Worm (Caenorhabditis elegans) whole organism, L4 larva: Measurements from ENCODE around the gene T01G5.6.

Experiments
- ama-1 ChIP-seq: fragments of 150-350 bp; optimal IDR thresholded peaks from 2 replicates; lab custom pipeline; 2014; ENCODE audit warnings: inconsistent platforms, mixed read lengths
- ces-1 ChIP-seq: fragments of 150-350 bp; sonication (generic microtip); optimal IDR thresholded peaks from 4 replicates; lab custom pipeline; 2014; ENCODE audit warnings: missing biosample characterization, missing genetic modification reagents, missing genetic modification characterization
- jun-1 ChIP-seq: fragments of 150-350 bp; optimal IDR thresholded peaks from 2 replicates; lab custom pipeline; 2014; ENCODE audit warnings: missing biosample characterization, missing genetic modification reagents, missing genetic modification characterization
- lin-29 ChIP-seq: fragments of 200-800 bp; sonication (Bioruptor generic); IDR thresholded peaks from 2 replicates; pipeline ENCODE4 v1.3.6; 2022; ENCODE audit warnings: missing genetic modification reagents, missing genetic modification characterization, missing compliant biosample characterization
- nhr-11 ChIP-seq: fragments of 150-350 bp; optimal IDR thresholded peaks from 2 replicates; lab custom pipeline; 2014; ENCODE audit warnings: missing biosample characterization, missing genetic modification characterization
- nhr-237 ChIP-seq: sonication (generic microtip); optimal IDR thresholded peaks from 2 replicates; lab custom pipeline; 2017; ENCODE audit warnings: missing biosample characterization, missing genetic modification characterization
- nhr-25 ChIP-seq: sonication (generic microtip); optimal IDR thresholded peaks from 2 replicates; lab custom pipeline; 2017; ENCODE audit warnings: missing genetic modification characterization, mild to moderate bottlenecking, missing compliant biosample characterization, antibody characterized with exemption, moderate library complexity, borderline replicate concordance; ENCODE audit not compliant: insufficient read depth
- nhr-28 ChIP-seq: fragments of 150-350 bp; optimal IDR thresholded peaks from 2 replicates; lab custom pipeline; 2014; ENCODE audit warnings: missing biosample characterization, missing genetic modification characterization
- snpc-4 ChIP-seq: fragments of 150-350 bp; optimal IDR thresholded peaks from 2 replicates; lab custom pipeline; 2014; ENCODE audit warnings: missing biosample characterization, missing genetic modification characterization
- unc-130 ChIP-seq: sonication (generic microtip); optimal IDR thresholded peaks from 2 replicates; lab custom pipeline; 2016; ENCODE audit warnings: missing genetic modification reagents, missing genetic modification characterization, missing compliant biosample characterization

DNA sequence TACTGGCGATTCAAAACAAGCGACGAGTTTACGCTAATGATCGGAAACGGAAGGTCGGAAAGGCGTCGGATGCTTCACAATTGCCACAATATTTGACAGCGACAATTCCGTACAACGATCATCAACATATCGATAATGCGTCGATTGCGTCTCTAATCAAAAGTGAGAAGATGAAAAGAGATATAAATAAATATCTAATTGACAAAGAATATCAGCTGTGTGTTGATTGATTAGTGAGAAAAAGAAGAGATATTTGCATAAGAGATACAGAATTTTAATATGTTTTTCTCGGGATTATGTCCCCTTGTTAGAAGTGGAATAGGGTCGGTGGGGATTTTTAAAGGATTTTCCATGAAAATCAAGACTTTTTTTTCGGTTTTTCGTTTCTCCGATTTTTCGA is 35.3 kb downstream of the T01G5.6 start:
- TF ChIP-seq ama-1 (no peak), nhr-25 (tag; lab: Kevin White, UChicago) (no peak), unc-130 (GFP tag; lab: Kevin White, UChicago) (no peak), nhr-28 (tag; lab: Kevin White, UChicago) (no peak), lin-29 (GFP tag; lab: Robert Waterston, UW) (no peak), jun-1 (tag; lab: Kevin White, UChicago) (no peak), snpc-4 (tag; lab: Kevin White, UChicago) (no peak), nhr-237 (no peak), nhr-11 (no peak), ces-1 (GFP tag; lab: Kevin White, UChicago) (no peak)
